Worm (Caenorhabditis elegans): ENCODE data around the gene irld-60.

Gene irld-60

ce11 chrIII:12711217-12711616 lies 39.5 kb downstream of the irld-60 start, which contains the start of gene hut-1 (continued):
- TF ChIP-seq nhr-67 (tag; optimal IDR thresholded peaks at IDR 0.05): no peak
- TF ChIP-seq lin-15B (tag; optimal IDR thresholded peaks at IDR 0.05): peak; percentile 44
- no peak for TF ChIP-seq skn-1 (tag; optimal IDR thresholded peaks at IDR 0.05)
- no peak for TF ChIP-seq nhr-28 (tag; optimal IDR thresholded peaks at IDR 0.05)
- TF ChIP-seq zag-1 (tag; optimal IDR thresholded peaks at IDR 0.05): no peak
- TF ChIP-seq nhr-237 (tag; optimal IDR thresholded peaks at IDR 0.05): no peak
- no peak for TF ChIP-seq ztf-11 (tag; optimal IDR thresholded peaks at IDR 0.05)
- TF ChIP-seq unc-62 (GFP tag; optimal IDR thresholded peaks at IDR 0.05): no peak
- TF ChIP-seq ceh-16 (tag; optimal IDR thresholded peaks at IDR 0.05): no peak
- TF ChIP-seq ceh-28 (tag; optimal IDR thresholded peaks at IDR 0.05): no peak
- no peak for TF ChIP-seq R02D3.7 (tag; optimal IDR thresholded peaks at IDR 0.05)
- TF ChIP-seq nhr-76 (tag; optimal IDR thresholded peaks at IDR 0.05): no peak
- peak; percentile 63 for TF ChIP-seq hmg-11 (tag; optimal IDR thresholded peaks at IDR 0.05)
- TF ChIP-seq aly-2 (tag; optimal IDR thresholded peaks at IDR 0.05): no peak
- peak; percentile 9 for TF ChIP-seq snpc-4 (tag; optimal IDR thresholded peaks at IDR 0.05)

- no peak for TF ChIP-seq lin-39 (tag; optimal IDR thresholded peaks at IDR 0.05)
- TF ChIP-seq nfya-1 (tag; optimal IDR thresholded peaks at IDR 0.05; ENCODE audit: insufficient read depth): peak; percentile 77
- no peak for TF ChIP-seq nhr-67 (tag; optimal IDR thresholded peaks at IDR 0.05)
- TF ChIP-seq nhr-76 (tag; optimal IDR thresholded peaks at IDR 0.05): no peak
- TF ChIP-seq skn-1 (tag; optimal IDR thresholded peaks at IDR 0.05): no peak
- no peak for TF ChIP-seq nhr-23 (tag; optimal IDR thresholded peaks at IDR 0.05)
- no peak for TF ChIP-seq nhr-77 (tag; optimal IDR thresholded peaks at IDR 0.05)
- TF ChIP-seq snpc-4 (tag; optimal IDR thresholded peaks at IDR 0.05): no peak
These were observed 47.5 kb downstream of the irld-60 start for ce11 chrIII:12703237-12703636.

ce11 chrIII:12702375-12702774 lies 48.4 kb downstream of the irld-60 start:
- TF ChIP-seq nfya-1 (tag; optimal IDR thresholded peaks at IDR 0.05; ENCODE audit: insufficient read depth) (peak; percentile 82), ceh-82 (tag; optimal IDR thresholded peaks at IDR 0.05) (no peak), unc-62 (GFP tag; optimal IDR thresholded peaks at IDR 0.05) (no peak), ceh-16 (tag; optimal IDR thresholded peaks at IDR 0.05) (no peak), ama-1 (optimal IDR thresholded peaks at IDR 0.05) (no peak), daf-12 (tag; optimal IDR thresholded peaks at IDR 0.05) (no peak), unc-39 (tag; optimal IDR thresholded peaks at IDR 0.05) (no peak), zag-1 (tag; optimal IDR thresholded peaks at IDR 0.05) (no peak)

DNA sequence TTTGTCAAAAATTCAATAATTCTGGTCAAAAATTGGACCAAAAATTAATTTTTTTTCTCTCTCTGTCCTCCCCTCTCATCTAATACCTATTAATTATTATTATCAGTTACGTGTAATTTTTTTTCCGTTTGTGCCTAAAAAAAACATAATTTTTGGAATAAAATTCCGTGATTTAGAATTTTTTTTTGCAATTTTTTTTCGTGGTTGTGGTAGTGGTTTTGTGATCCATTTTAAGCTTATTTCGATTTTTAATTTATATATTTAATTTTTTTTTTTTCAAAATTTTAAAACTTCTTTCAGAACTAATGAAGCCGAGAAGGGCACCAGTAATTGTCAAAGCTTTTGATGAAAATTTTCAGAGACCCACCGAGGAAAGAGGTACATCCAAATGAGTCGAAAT lies 51.5 kb downstream of the irld-60 start, which contains the start of gene sas-1:
sas-1 (plus strand) TSS at position 301 of the 400 bp plus-strand sequence.
- TF ChIP-seq daf-12 (tag; optimal IDR thresholded peaks at IDR 0.05) (no peak), ceh-82 (tag; optimal IDR thresholded peaks at IDR 0.05) (no peak), ama-1 (optimal IDR thresholded peaks at IDR 0.05) (no peak), elt-2 (tag; optimal IDR thresholded peaks at IDR 0.05) (no peak), nhr-28 (tag; optimal IDR thresholded peaks at IDR 0.05) (no peak), eor-1 (tag; optimal IDR thresholded peaks at IDR 0.05) (no peak), nhr-23 (tag; optimal IDR thresholded peaks at IDR 0.05) (no peak), ceh-9 (tag; optimal IDR thresholded peaks at IDR 0.05) (no peak), ZK546.5 (tag; optimal IDR thresholded peaks at IDR 0.05) (no peak), skn-1 (tag; optimal IDR thresholded peaks at IDR 0.05) (no peak), ztf-11 (tag; optimal IDR thresholded peaks at IDR 0.05) (no peak), fos-1 (tag; optimal IDR thresholded peaks at IDR 0.05) (no peak), nhr-77 (tag; optimal IDR thresholded peaks at IDR 0.05) (no peak), tbx-2 (tag; optimal IDR thresholded peaks at IDR 0.05) (no peak), hmg-11 (tag; optimal IDR thresholded peaks at IDR 0.05) (no peak), lin-39 (tag; optimal IDR thresholded peaks at IDR 0.05) (no peak), nfya-1 (tag; optimal IDR thresholded peaks at IDR 0.05; ENCODE audit: insufficient read depth) (no peak), mml-1 (tag; optimal IDR thresholded peaks at IDR 0.05) (no peak)

Data from whole organism, L3 larva.